Fruit fly (Drosophila melanogaster) whole organism, embryonic: ENCODE data around the gene CG15431.

Experiments used
- Abd-B ChIP-seq: fragments of 200-800 bp; sonication (Bioruptor generic); optimal IDR thresholded peaks from 2 replicates; lab custom pipeline; 2018; ENCODE audit warnings: missing biosample characterization, mild to moderate bottlenecking, missing genetic modification characterization, moderate library complexity
- Antp ChIP-seq: fragments of 200-800 bp; sonication (Bioruptor generic); optimal IDR thresholded peaks from 3 replicates; lab custom pipeline; 2016; ENCODE audit warnings: missing biosample characterization, missing genetic modification characterization
- Awh ChIP-seq: fragments of 200-800 bp; sonication (Bioruptor generic); IDR thresholded peaks from 2 replicates; pipeline ENCODE4, ENCODE4 v1.3.6; 2022; ENCODE audit warnings: missing biosample characterization, missing genetic modification characterization
- Bteb2 ChIP-seq: fragments of 200-800 bp; sonication (Bioruptor generic); optimal IDR thresholded peaks from 2 replicates; lab custom pipeline; 2016; ENCODE audit warnings: missing biosample characterization, missing genetic modification characterization
- CG11398 ChIP-seq: fragments of 200-800 bp; sonication (Bioruptor generic); optimal IDR thresholded peaks from 2 replicates; lab custom pipeline; 2016; ENCODE audit warnings: missing biosample characterization, missing genetic modification characterization
- CG11723 ChIP-seq: fragments of 200-800 bp; sonication (Bioruptor generic); optimal IDR thresholded peaks from 2 replicates; lab custom pipeline; 2017; ENCODE audit warnings: missing biosample characterization, mild to moderate bottlenecking, missing genetic modification characterization
- CG12769 ChIP-seq: fragments of 200-800 bp; sonication (Bioruptor generic); optimal IDR thresholded peaks from 2 replicates; lab custom pipeline; 2019; ENCODE audit warnings: missing biosample characterization, mild to moderate bottlenecking, missing genetic modification characterization, moderate library complexity
- CG13123 ChIP-seq: fragments of 200-800 bp; sonication (Bioruptor generic); optimal IDR thresholded peaks from 2 replicates; lab custom pipeline; 2016; ENCODE audit warnings: missing biosample characterization, missing genetic modification characterization
- CG13296 ChIP-seq: fragments of 200-800 bp; sonication (Bioruptor generic); optimal IDR thresholded peaks from 3 replicates; lab custom pipeline; 2018; ENCODE audit warnings: missing biosample characterization, mild to moderate bottlenecking, missing genetic modification characterization
- CG14667 ChIP-seq: fragments of 200-800 bp; sonication (Bioruptor generic); IDR thresholded peaks from 2 replicates; pipeline ENCODE4 v1.3.6; 2022; ENCODE audit warnings: missing biosample characterization, missing genetic modification characterization
- CG14710 ChIP-seq: fragments of 200-800 bp; sonication (Bioruptor generic); optimal IDR thresholded peaks from 3 replicates; lab custom pipeline; 2019; ENCODE audit warnings: missing biosample characterization, mild to moderate bottlenecking, missing genetic modification characterization, moderate library complexity
- CG15269 ChIP-seq: fragments of 200-800 bp; sonication (Bioruptor generic); optimal IDR thresholded peaks from 2 replicates; lab custom pipeline; 2018; ENCODE audit warnings: missing biosample characterization, mild to moderate bottlenecking, missing genetic modification characterization, moderate library complexity
- CG1647 ChIP-seq: fragments of 200-800 bp; sonication (Bioruptor generic); optimal IDR thresholded peaks from 3 replicates; lab custom pipeline; 2016; ENCODE audit warnings: missing biosample characterization, missing genetic modification characterization
- CG17829 ChIP-seq: fragments of 200-800 bp; optimal IDR thresholded peaks from 2 replicates; lab custom pipeline; 2019; ENCODE audit warnings: missing biosample characterization, mild to moderate bottlenecking, missing genetic modification characterization, moderate library complexity
- CG18011 ChIP-seq: fragments of 200-800 bp; sonication (Bioruptor generic); optimal IDR thresholded peaks from 2 replicates; lab custom pipeline; 2017; ENCODE audit warnings: missing biosample characterization, missing genetic modification characterization, mild to moderate bottlenecking, moderate library complexity, missing genotype
- CG2889 ChIP-seq: fragments of 200-800 bp; sonication (Bioruptor generic); IDR thresholded peaks from 3 replicates; pipeline ENCODE4 v1.3.6; 2022; ENCODE audit warnings: missing biosample characterization, missing genetic modification characterization
- CG31224 ChIP-seq: fragments of 200-800 bp; sonication (Bioruptor generic); IDR thresholded peaks from 2 replicates; pipeline ENCODE4 v1.3.6; 2022; ENCODE audit warnings: missing biosample characterization, missing genetic modification characterization
- CG33213 ChIP-seq: fragments of 200-800 bp; sonication (Bioruptor generic); optimal IDR thresholded peaks from 3 replicates; lab custom pipeline; 2016; ENCODE audit warnings: missing biosample characterization, missing genetic modification characterization
- CG33557 ChIP-seq: fragments of 200-800 bp; sonication (Bioruptor generic); optimal IDR thresholded peaks from 2 replicates; lab custom pipeline; 2019; ENCODE audit warnings: missing biosample characterization, mild to moderate bottlenecking, missing genetic modification characterization, moderate library complexity
- CG3838 ChIP-seq: fragments of 200-800 bp; sonication (Bioruptor generic); optimal IDR thresholded peaks from 3 replicates; lab custom pipeline; 2016; ENCODE audit warnings: missing biosample characterization, missing genetic modification characterization
- CG5180 ChIP-seq: fragments of 200-800 bp; sonication (Bioruptor generic); optimal IDR thresholded peaks from 3 replicates; lab custom pipeline; 2017; ENCODE audit warnings: missing biosample characterization, missing genetic modification characterization, mild to moderate bottlenecking, moderate library complexity, missing genetic modification reagents
- CG6854 ChIP-seq: fragments of 200-800 bp; sonication (Bioruptor generic); optimal IDR thresholded peaks from 3 replicates; lab custom pipeline; 2017; ENCODE audit warnings: missing biosample characterization, mild to moderate bottlenecking, missing genetic modification characterization
- CG7372 ChIP-seq: fragments of 200-800 bp; sonication (Bioruptor generic); IDR thresholded peaks from 2 replicates; pipeline ENCODE4 v1.3.6; 2022; ENCODE audit warnings: missing biosample characterization, missing genetic modification characterization
- CG8924 ChIP-seq: fragments of 200-800 bp; optimal IDR thresholded peaks from 3 replicates; lab custom pipeline; 2019; ENCODE audit warnings: missing biosample characterization, mild to moderate bottlenecking, missing genetic modification characterization, moderate library complexity
- CG9797 ChIP-seq: fragments of 200-800 bp; sonication (Bioruptor generic); optimal IDR thresholded peaks from 3 replicates; lab custom pipeline; 2018; ENCODE audit warnings: missing biosample characterization, mild to moderate bottlenecking, missing genetic modification characterization
- CHES-1-like ChIP-seq: fragments of 200-800 bp; sonication (Bioruptor generic); optimal IDR thresholded peaks from 2 replicates; lab custom pipeline; 2016; ENCODE audit warnings: missing biosample characterization, missing genetic modification characterization
- E2f1 ChIP-seq: fragments of 200-800 bp; sonication (Bioruptor generic); IDR thresholded peaks from 2 replicates; pipeline ENCODE4 v1.3.6; 2022; ENCODE audit warnings: missing biosample characterization, missing genetic modification characterization
- E2f2 ChIP-seq: fragments of 200-800 bp; sonication (Bioruptor generic); IDR thresholded peaks from 2 replicates; pipeline ENCODE4 v1.3.6; 2022; ENCODE audit warnings: missing biosample characterization, missing genetic modification characterization
- Ets65A ChIP-seq: fragments of 200-800 bp; sonication (Bioruptor generic); peaks from one replicate; lab custom pipeline; 2016; ENCODE audit warnings: missing biosample characterization, missing genetic modification characterization
- Hmr ChIP-seq: fragments of 200-800 bp; sonication (Bioruptor generic); optimal IDR thresholded peaks from 3 replicates; lab custom pipeline; 2017; ENCODE audit warnings: mild to moderate bottlenecking, missing biosample characterization, missing genetic modification reagents, missing genetic modification characterization
- Hr39 ChIP-seq: fragments of >200 bp; optimal IDR thresholded peaks from 2 replicates; lab custom pipeline; 2017
- Med ChIP-seq: fragments of 200-800 bp; sonication (Bioruptor generic); peaks from one replicate; lab custom pipeline; 2016; ENCODE audit warnings: missing biosample characterization, missing genetic modification characterization, mild to moderate bottlenecking, inconsistent platforms, moderate library complexity
- NC2α ChIP-seq: fragments of 200-800 bp; sonication (Bioruptor generic); optimal IDR thresholded peaks from 2 replicates; lab custom pipeline; 2016; ENCODE audit warnings: missing biosample characterization, missing genetic modification characterization
- NC2β ChIP-seq: fragments of 200-800 bp; sonication (Bioruptor generic); optimal IDR thresholded peaks from 2 replicates; lab custom pipeline; 2016; ENCODE audit warnings: missing biosample characterization, missing genetic modification characterization
- Nf-YA ChIP-seq: fragments of 200-800 bp; sonication (Bioruptor generic); IDR thresholded peaks from 2 replicates; pipeline ENCODE4 v1.3.6; 2022; ENCODE audit warnings: missing biosample characterization, missing genetic modification characterization
- Rx ChIP-seq: fragments of 200-800 bp; sonication (Bioruptor generic); IDR thresholded peaks from 2 replicates; pipeline ENCODE4 v1.3.6; 2022; ENCODE audit warnings: missing biosample characterization, missing genetic modification characterization
- Six4 ChIP-seq: fragments of 200-800 bp; sonication (Bioruptor generic); optimal IDR thresholded peaks from 2 replicates; lab custom pipeline; 2016; ENCODE audit warnings: missing biosample characterization, missing genetic modification characterization
- Xbp1 ChIP-seq: fragments of 200-800 bp; sonication (Bioruptor generic); optimal IDR thresholded peaks from 3 replicates; lab custom pipeline; 2016; ENCODE audit warnings: missing biosample characterization, mild to moderate bottlenecking, missing genetic modification characterization
- abd-A ChIP-seq: fragments of 200-800 bp; sonication (Bioruptor generic); optimal IDR thresholded peaks from 3 replicates; lab custom pipeline; 2019; ENCODE audit warnings: missing biosample characterization, mild to moderate bottlenecking, missing genetic modification characterization, moderate library complexity
- ato ChIP-seq: fragments of 200-800 bp; sonication (Bioruptor generic); IDR thresholded peaks from 2 replicates; pipeline ENCODE4 v1.3.6; 2022; ENCODE audit warnings: missing biosample characterization, missing genetic modification characterization; ENCODE audit not compliant: partially characterized antibody
- bcd ChIP-seq: fragments of 200-800 bp; sonication (Bioruptor generic); optimal IDR thresholded peaks from 2 replicates; lab custom pipeline; 2017; ENCODE audit warnings: missing biosample characterization, mild to moderate bottlenecking, missing genetic modification characterization
- cwo ChIP-seq: fragments of 200-800 bp; sonication (Bioruptor generic); optimal IDR thresholded peaks from 3 replicates; lab custom pipeline; 2017; ENCODE audit warnings: missing biosample characterization, missing genetic modification characterization, mild to moderate bottlenecking, moderate library complexity, missing genetic modification reagents
- danr ChIP-seq: fragments of 200-800 bp; sonication (Bioruptor generic); IDR thresholded peaks from 2 replicates; pipeline ENCODE4 v1.3.6; 2022; ENCODE audit warnings: missing biosample characterization, missing genetic modification characterization
- luna ChIP-seq: fragments of 200-800 bp; sonication (Bioruptor generic); optimal IDR thresholded peaks from 2 replicates; lab custom pipeline; 2016; ENCODE audit warnings: missing biosample characterization, missing genetic modification characterization
- shn ChIP-seq: fragments of 200-800 bp; sonication (Bioruptor generic); optimal IDR thresholded peaks from 3 replicates; lab custom pipeline; 2016; ENCODE audit warnings: missing biosample characterization, missing genetic modification characterization
- trem ChIP-seq: fragments of 200-800 bp; optimal IDR thresholded peaks from 3 replicates; lab custom pipeline; 2019; ENCODE audit warnings: missing biosample characterization, mild to moderate bottlenecking, missing genetic modification characterization, moderate library complexity
- twi ChIP-seq: fragments of 200-800 bp; optimal IDR thresholded peaks from 2 replicates; lab custom pipeline; 2019; ENCODE audit warnings: missing biosample characterization, mild to moderate bottlenecking, missing genetic modification characterization, moderate library complexity
- usp ChIP-seq: fragments of >200 bp; optimal IDR thresholded peaks from 2 replicates; lab custom pipeline; 2017; ENCODE audit warnings: missing biosample characterization, missing genetic modification characterization

CG15431 gene

dm6 chr2L:4458119-4459056, 17.3 kb upstream of the CG15431 start, which contains the start of gene RpL27A (continued):
- TF ChIP-seq abd-A (tag; lab: Kevin White, UChicago) (no peak), Ets65A (GFP tag; lab: Kevin White, UChicago) (peak; percentile 96), Rx (peak; percentile 80), CG15269 (tag; lab: Kevin White, UChicago) (peak; percentile 75), Hmr (GFP tag; lab: Kevin White, UChicago) (peak; percentile 93), CG7372 (peak; percentile 77), CG31224 (GFP tag; lab: Robert Waterston, UW) (peak; percentile 54; the same call in 1 of the 2 replicates), CG5180 (GFP tag; lab: Kevin White, UChicago) (peak; percentile 55), CG14667 (GFP tag; lab: Robert Waterston, UW) (peak; percentile 57; the same call in 1 of the 2 replicates), NC2β (GFP tag; lab: Kevin White, UChicago) (peak; percentile 92), CG18011 (GFP tag; lab: Kevin White, UChicago) (peak; percentile 67), Xbp1 (GFP tag; lab: Kevin White, UChicago) (peak; percentile 79), Med (GFP tag; lab: Kevin White, UChicago) (peak; percentile 98), E2f1 (GFP tag; lab: Robert Waterston, UW) (peak; percentile 71), CG12769 (tag; lab: Kevin White, UChicago) (peak; percentile 72), CG2889 (GFP tag; lab: Robert Waterston, UW) (0 out of 3 replicates have a peak, but pooled peaks have one; percentile 52), CG17829 (peak; percentile 60), CG13296 (GFP tag; lab: Kevin White, UChicago) (peak; percentile 86), E2f2 (GFP tag; lab: Robert Waterston, UW) (peak; percentile 68), CG13123 (GFP tag; lab: Kevin White, UChicago) (peak; percentile 99), shn (peak; percentile 64), Six4 (GFP tag; lab: Kevin White, UChicago) (peak; percentile 43), danr (no peak), Bteb2 (peak; percentile 63), CG33557 (peak; percentile 74), Hr39 (lab: Kevin White, UChicago) (no peak), CG3838 (peak; percentile 50), CG11398 (GFP tag; lab: Kevin White, UChicago) (peak; percentile 65), CG8924 (tag; lab: Kevin White, UChicago) (peak; percentile 78), Awh (GFP tag; lab: Robert Waterston, UW) (peak; percentile 88), bcd (GFP tag; lab: Kevin White, UChicago) (peak; percentile 85), ato (no peak; the same call in 1 of the 2 replicates), trem (peak; percentile 44), CG1647 (GFP tag; lab: Kevin White, UChicago) (peak; percentile 60), CG11723 (GFP tag; lab: Kevin White, UChicago) (peak; percentile 82), CHES-1-like (GFP tag; lab: Kevin White, UChicago) (peak; percentile 26), CG6854 (peak; percentile 75), CG33213 (GFP tag; lab: Kevin White, UChicago) (peak; percentile 85), twi (peak; percentile 55), cwo (GFP tag; lab: Kevin White, UChicago) (peak; percentile 51), luna (GFP tag; lab: Kevin White, UChicago) (peak; percentile 70), CG14710 (tag; lab: Kevin White, UChicago) (peak; percentile 79), Nf-YA (GFP tag; lab: Robert Waterston, UW) (peak; percentile 63), NC2α (GFP tag; lab: Kevin White, UChicago) (peak; percentile 56), CG9797 (peak; percentile 83), Antp (GFP tag; lab: Kevin White, UChicago) (peak; percentile 49), Abd-B (GFP tag; lab: Kevin White, UChicago) (peak; percentile 47), usp (GFP tag; lab: Kevin White, UChicago) (no peak)
